Worm (Caenorhabditis elegans) whole organism, L3 larva: ENCODE results near the gene coh-3.

Source experiments
- elt-3 ChIP-seq, 3 experiments: fragments of 150-350 bp in 1 of 3; sonication (generic microtip) in 2 of 3; optimal IDR thresholded peaks; 2 replicates in 2 of 3; 4 replicates in 1 of 3; lab custom pipeline; 2014 to 2017; ENCODE audit warnings: missing biosample characterization in 3 of 3, missing genetic modification characterization in 3 of 3
- jun-1 ChIP-seq: fragments of 150-350 bp; optimal IDR thresholded peaks from 2 replicates; lab custom pipeline; 2014; ENCODE audit warnings: missing biosample characterization, missing genetic modification reagents, missing genetic modification characterization
- lin-15B ChIP-seq: fragments of 150-350 bp; optimal IDR thresholded peaks from 2 replicates; lab custom pipeline; 2014; ENCODE audit warnings: missing biosample characterization, missing genetic modification characterization
- lin-39 ChIP-seq: fragments of 150-350 bp; optimal IDR thresholded peaks from 2 replicates; lab custom pipeline; 2018; ENCODE audit warnings: missing biosample characterization, missing genetic modification reagents, missing genetic modification characterization
- mml-1 ChIP-seq: fragments of 150-350 bp; sonication (generic microtip); optimal IDR thresholded peaks from 3 replicates; lab custom pipeline; 2014; ENCODE audit warnings: missing biosample characterization, missing genetic modification characterization
- nhr-77 ChIP-seq: fragments of 150-350 bp; optimal IDR thresholded peaks from 2 replicates; lab custom pipeline; 2014; ENCODE audit warnings: missing biosample characterization, missing genetic modification characterization
- unc-39 ChIP-seq: sonication (generic microtip); optimal IDR thresholded peaks from 4 replicates; lab custom pipeline; 2017; ENCODE audit warnings: missing biosample characterization, missing genetic modification characterization
- zag-1 ChIP-seq: fragments of 150-350 bp; optimal IDR thresholded peaks from 2 replicates; lab custom pipeline; 2014; ENCODE audit warnings: missing biosample characterization, missing genetic modification characterization

DNA sequence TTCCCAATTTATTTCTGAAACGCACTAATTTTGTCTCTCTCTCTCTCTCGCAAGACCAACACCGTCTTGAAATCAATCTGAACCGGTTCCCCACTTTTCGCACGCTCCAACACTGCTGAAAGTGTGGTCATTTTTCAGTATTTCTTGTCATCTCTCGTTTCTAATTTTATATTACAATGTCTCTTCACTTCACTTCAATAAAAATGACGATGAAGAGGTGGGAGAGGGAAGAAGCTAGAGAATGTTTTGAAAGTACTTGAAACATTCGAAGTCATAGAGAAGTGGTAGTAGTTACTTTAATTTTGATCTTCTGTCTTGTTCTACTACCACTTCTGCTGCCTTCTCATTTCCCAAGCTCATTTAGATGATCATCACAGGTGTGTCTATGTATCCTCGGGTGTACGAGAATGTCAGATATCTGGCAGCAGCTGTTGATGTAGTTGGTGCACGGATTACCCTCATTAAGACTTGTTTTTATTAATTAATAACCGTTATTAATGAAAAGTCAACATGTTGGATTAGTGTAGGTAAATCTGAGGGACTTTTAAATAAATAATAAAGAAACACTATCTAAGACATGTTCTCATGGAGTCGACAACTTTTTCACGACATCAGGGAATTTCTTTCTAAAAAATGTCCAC, 19.0 kb upstream of the coh-3 start:
- no peak for TF ChIP-seq elt-3 (tag; optimal IDR thresholded peaks at IDR 0.05; lab: Kevin White, UChicago)
- no peak for TF ChIP-seq jun-1 (tag; lab: Kevin White, UChicago)
- TF ChIP-seq mml-1 (tag; lab: Kevin White, UChicago), result no peak
- TF ChIP-seq nhr-77, result no peak
- no peak for TF ChIP-seq zag-1 (tag; lab: Kevin White, UChicago)
- TF ChIP-seq unc-39, result no peak
- TF ChIP-seq lin-39 (tag; lab: Kevin White, UChicago), result no peak
- TF ChIP-seq lin-15B (tag; lab: Kevin White, UChicago), result no peak
